Fruit fly (Drosophila melanogaster): ENCODE measurements around the gene CG33303.

The CG33303 gene

DNA sequence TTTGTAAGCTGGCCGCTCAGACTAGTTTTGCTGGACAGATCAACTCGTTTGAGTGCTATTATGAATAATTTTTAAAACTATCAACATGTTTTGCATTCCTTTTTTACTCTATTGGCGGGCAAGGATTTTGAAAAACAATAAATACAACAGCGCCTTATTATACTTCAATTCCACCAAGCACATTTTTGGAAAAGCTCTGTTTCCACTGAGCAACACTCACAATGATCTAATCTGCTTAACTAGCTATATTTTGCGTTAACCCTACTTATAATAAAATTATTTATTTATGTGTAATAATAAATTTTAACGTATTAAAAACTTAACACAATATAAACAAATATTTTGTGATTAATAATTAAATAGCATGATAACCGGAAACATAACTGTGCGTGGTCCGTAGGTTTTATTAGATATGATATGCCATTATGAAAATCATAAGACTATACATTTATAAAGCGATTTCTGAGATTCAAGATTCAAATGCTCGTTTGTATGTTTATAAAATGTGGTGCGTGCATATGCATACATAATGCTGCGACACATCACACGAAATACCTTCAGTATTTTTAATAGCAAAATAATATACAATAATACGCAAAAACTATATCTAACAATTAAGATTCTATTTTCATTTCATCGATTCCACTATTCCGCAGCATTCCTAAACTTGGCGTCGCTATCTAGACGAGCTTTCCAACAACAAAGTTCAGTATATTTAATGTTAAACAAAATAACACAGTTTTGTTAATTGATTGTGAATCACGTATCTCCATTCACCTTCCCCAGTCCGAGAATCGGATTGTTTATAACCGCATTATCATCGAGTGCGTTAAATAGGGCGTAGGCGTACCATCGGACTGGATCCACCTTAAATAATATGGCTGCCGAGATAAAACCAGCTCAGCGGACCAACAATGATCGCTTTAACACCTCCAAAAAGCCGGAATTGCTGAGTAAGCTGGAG, 47.4 kb upstream of the CG33303 start, which contains the start of the genes pie and Wdfy2:
pie (minus strand) TSS at position 138 of the 964 bp plus-strand sequence.
Wdfy2 (plus strand) TSS at position 649 of the 964 bp plus-strand sequence.
- TF ChIP-seq ssp (GFP tag; IDR thresholded peaks at IDR 0.05) (peak; percentile 97), vvl (GFP tag; IDR thresholded peaks at IDR 0.05) (peak; percentile 12; the same call in 1 of the 2 replicates), CG17361 (GFP tag; IDR thresholded peaks at IDR 0.05) (peak; percentile 56; the same call in 1 of the 3 replicates), dmrt11E (tag; optimal IDR thresholded peaks at IDR 0.05) (peak; percentile 8), trem (tag; optimal IDR thresholded peaks at IDR 0.05) (peak; percentile 4), CG15514 (GFP tag; optimal IDR thresholded peaks at IDR 0.05) (peak; percentile 22), YL-1 (GFP tag; optimal IDR thresholded peaks at IDR 0.05) (peak; percentile 19), CG2712 (tag; optimal IDR thresholded peaks at IDR 0.05) (peak; percentile 21), slbo (GFP tag; IDR thresholded peaks at IDR 0.05) (0 out of 2 replicates have a peak, but pooled peaks have one; percentile 22), E2f2 (GFP tag; IDR thresholded peaks at IDR 0.05) (peak; percentile 79), Hmx (GFP tag; optimal IDR thresholded peaks at IDR 0.05) (no peak), Aef1 (GFP tag; IDR thresholded peaks at IDR 0.05) (peak; percentile 29; the same call in 1 of the 3 replicates), Dref (GFP tag; IDR thresholded peaks at IDR 0.05) (peak; percentile 47), Ptx1 (GFP tag; IDR thresholded peaks at IDR 0.05) (0 out of 2 replicates have a peak, but pooled peaks have one; percentile 28), MBD-R2 (GFP tag; IDR thresholded peaks at IDR 0.05) (peak; percentile 40; the same call in 1 of the 2 replicates), CG17802 (tag; optimal IDR thresholded peaks at IDR 0.05) (peak; percentile 92), CG2116 (GFP tag; optimal IDR thresholded peaks at IDR 0.05) (peak; percentile 77), lola (GFP tag; optimal IDR thresholded peaks at IDR 0.05) (peak in 2 of 3 experiments; percentile 14 to 94), CG12659 (GFP tag; optimal IDR thresholded peaks at IDR 0.05) (peak; percentile 36), zen (tag; optimal IDR thresholded peaks at IDR 0.05) (peak; percentile 15), Dfd (GFP tag; optimal IDR thresholded peaks at IDR 0.05) (peak in 1 of 2 experiments; percentile 66), CG12391 (tag; optimal IDR thresholded peaks at IDR 0.05) (peak; percentile 9), CG9817 (tag; optimal IDR thresholded peaks at IDR 0.05) (no peak), CG30020 (tag; optimal IDR thresholded peaks at IDR 0.05) (peak; percentile 97), psq (GFP tag; optimal IDR thresholded peaks at IDR 0.05) (no peak), Eip74EF (GFP tag; optimal IDR thresholded peaks at IDR 0.05) (peak in 1 of 2 experiments; percentile 88), Nf-YC (tag; optimal IDR thresholded peaks at IDR 0.05) (peak; percentile 1), hb (GFP tag; IDR thresholded peaks at IDR 0.05; ENCODE audit: partially characterized antibody) (no peak), Abd-B (GFP tag; optimal IDR thresholded peaks at IDR 0.05) (peak; percentile 50), pfk (GFP tag; optimal IDR thresholded peaks at IDR 0.05) (peak; percentile 80), Med (GFP tag) (peak; percentile 65), Meics (GFP tag; optimal IDR thresholded peaks at IDR 0.05) (no peak), phol (tag; optimal IDR thresholded peaks at IDR 0.05) (peak; percentile 39), CoRest (tag; optimal IDR thresholded peaks at IDR 0.05) (peak; percentile 28), CG43689 (GFP tag; IDR thresholded peaks at IDR 0.05) (no peak), CG12299 (tag; optimal IDR thresholded peaks at IDR 0.05) (no peak), nmo (GFP tag; optimal IDR thresholded peaks at IDR 0.05) (peak; percentile 29), Adf1 (GFP tag; IDR thresholded peaks at IDR 0.05) (no peak), CG16863 (GFP tag; optimal IDR thresholded peaks at IDR 0.05) (no peak), CG11723 (GFP tag; optimal IDR thresholded peaks at IDR 0.05) (peak; percentile 74), CG1529 (GFP tag; optimal IDR thresholded peaks at IDR 0.05) (no peak), tup (GFP tag; optimal IDR thresholded peaks at IDR 0.05) (no peak), CG18262 (tag; optimal IDR thresholded peaks at IDR 0.05) (peak; percentile 31), nerfin-1 (tag; optimal IDR thresholded peaks at IDR 0.05) (peak; percentile 2), HLH3B (GFP tag; IDR thresholded peaks at IDR 0.05) (no peak), nom (GFP tag; optimal IDR thresholded peaks at IDR 0.05) (no peak), Dp (GFP tag; optimal IDR thresholded peaks at IDR 0.05) (peak; percentile 73)

All from whole organism, embryonic.